Fruit fly (Drosophila melanogaster) S2 (cell line): ENCODE measurements around the gene rst.

Experiments used
- CG8478 ChIP-seq: fragments of >200 bp; optimal IDR thresholded peaks from 2 replicates; lab custom pipeline; 2018
- CTCF ChIP-seq, 2 experiments: fragments of >200 bp; optimal IDR thresholded peaks; 2 replicates each; lab custom pipeline; 2018

DNA sequence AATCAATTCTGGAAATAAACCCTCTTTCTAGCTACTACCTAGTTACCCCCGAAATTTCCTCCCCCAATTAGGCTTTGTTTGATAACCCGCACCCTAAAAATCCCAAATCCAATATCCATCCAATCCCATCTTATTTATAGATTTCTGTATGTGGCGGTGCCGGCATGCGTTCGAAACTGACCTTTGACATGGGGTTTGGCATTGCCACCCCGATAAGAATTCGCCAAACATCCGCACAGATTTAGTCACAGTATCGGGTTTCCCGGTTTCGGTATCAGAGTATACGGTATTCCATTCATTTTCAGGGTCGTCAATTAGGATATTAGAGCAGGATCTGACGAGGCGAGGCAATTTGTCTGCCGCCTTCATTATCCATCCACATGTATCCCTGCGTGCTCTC, 47.9 kb upstream of the rst start:
- no peak for TF ChIP-seq CG8478 (lab: Kevin White, UChicago)
- TF ChIP-seq CTCF (optimal IDR thresholded peaks at IDR 0.05; lab: Kevin White, UChicago): no peak
